Fruit fly (Drosophila melanogaster): Measurements from ENCODE around the gene wrm1.

wrm1 gene

DNA sequence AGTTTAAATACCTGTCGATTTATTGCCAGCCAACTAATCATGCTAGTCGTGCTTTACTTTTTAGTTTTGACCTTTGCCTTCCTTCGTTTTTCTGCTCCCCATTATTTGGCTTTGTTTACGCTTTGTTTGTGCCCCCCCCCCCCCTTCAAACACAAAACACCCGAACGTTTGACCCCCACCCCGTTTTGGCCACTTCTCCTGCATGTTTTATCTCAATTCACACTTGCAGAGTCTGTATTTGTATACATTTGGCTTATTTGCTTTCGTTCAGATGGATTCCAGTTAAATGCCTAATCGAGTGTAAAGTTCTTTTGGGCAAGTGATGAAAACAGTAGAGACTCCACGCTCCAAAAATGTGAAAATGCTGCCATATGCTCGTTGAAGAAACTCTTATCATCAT is 14.3 kb upstream of the wrm1 start (continued):
- TF ChIP-seq CG18599 (GFP tag; optimal IDR thresholded peaks at IDR 0.05) (peak; percentile 38), Med (GFP tag) (peak; percentile 36), caup (GFP tag; optimal IDR thresholded peaks at IDR 0.05; ENCODE audit: severe bottlenecking) (peak; percentile 6), BtbVII (GFP tag; optimal IDR thresholded peaks at IDR 0.05) (peak; percentile 24), sob (GFP tag; IDR thresholded peaks at IDR 0.05) (0 out of 2 replicates have a peak, but pooled peaks have one; percentile 15)

DNA sequence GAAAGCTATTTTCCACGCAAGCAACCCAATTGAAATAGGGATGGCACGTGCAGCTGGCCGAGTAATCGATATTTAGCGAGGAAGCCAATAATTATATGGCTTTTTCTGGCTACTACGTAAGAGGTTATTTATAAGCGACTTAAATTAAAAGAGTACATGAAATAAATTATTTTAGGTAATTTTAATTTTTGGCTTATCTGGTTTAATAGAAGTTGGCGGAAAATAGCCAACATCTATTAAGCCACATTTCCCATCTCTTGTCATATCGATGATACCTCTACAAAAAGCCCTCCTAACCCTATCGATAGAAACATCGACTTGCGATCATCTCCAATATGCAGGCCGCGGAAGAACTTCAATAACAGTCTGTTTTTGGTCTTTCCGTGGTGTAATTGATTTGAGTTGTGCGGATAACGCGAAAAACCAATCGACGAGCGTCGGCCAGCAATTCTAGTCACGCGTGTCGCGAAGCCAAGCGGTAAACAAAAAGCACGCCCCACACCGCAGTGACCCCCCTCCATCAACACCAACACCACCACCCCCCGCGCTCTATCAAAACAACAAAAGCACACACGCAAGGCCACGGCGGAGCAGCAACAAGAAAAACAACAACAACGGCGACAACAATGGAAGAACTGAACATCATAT is 13.1 kb upstream of the wrm1 start, which contains the start of the genes Srp19 and qm:
TSS of gene Srp19 (minus strand) at position 51 of the 648 bp plus-strand sequence.
TSS of gene qm (plus strand) at position 330 of the 648 bp plus-strand sequence.
- TF ChIP-seq CG4707 (GFP tag; optimal IDR thresholded peaks at IDR 0.05), result no peak
- TF ChIP-seq her (GFP tag; optimal IDR thresholded peaks at IDR 0.05), result no peak
- TF ChIP-seq sens (GFP tag), result peak; percentile 84
- TF ChIP-seq CG13296 (GFP tag; optimal IDR thresholded peaks at IDR 0.05), result no peak
- peak; percentile 77; the same call in 2 of the 3 replicates for TF ChIP-seq CG14860 (GFP tag; IDR thresholded peaks at IDR 0.05; ENCODE audit: partially characterized antibody)
- peak in 1 of 2 experiments; percentile 23 for TF ChIP-seq insv (GFP tag; optimal IDR thresholded peaks at IDR 0.05)
- TF ChIP-seq crc (GFP tag; optimal IDR thresholded peaks at IDR 0.05), result no peak
- TF ChIP-seq NC2β (GFP tag; optimal IDR thresholded peaks at IDR 0.05), result no peak
- TF ChIP-seq bowl (GFP tag; IDR thresholded peaks at IDR 0.05), result no peak
- TF ChIP-seq CG12769 (tag; optimal IDR thresholded peaks at IDR 0.05), result peak; percentile 24
- peak; percentile 20 for TF ChIP-seq CG1792 (GFP tag; optimal IDR thresholded peaks at IDR 0.05)
- peak; percentile 5 for TF ChIP-seq Dp (GFP tag; optimal IDR thresholded peaks at IDR 0.05)
- no peak for TF ChIP-seq Dip2 (GFP tag; IDR thresholded peaks at IDR 0.05)
- no peak for TF ChIP-seq MTF-1 (GFP tag; optimal IDR thresholded peaks at IDR 0.05; ENCODE audit: borderline replicate concordance)
- peak in 1 of 3 experiments; percentile 13 for TF ChIP-seq lola (GFP tag; optimal IDR thresholded peaks at IDR 0.05)
- TF ChIP-seq zfh1 (GFP tag; IDR thresholded peaks at IDR 0.05), result peak; percentile 58; the same call in 2 of the 3 replicates
- TF ChIP-seq corto (GFP tag; optimal IDR thresholded peaks at IDR 0.05), result no peak
- TF ChIP-seq CG31365 (tag; optimal IDR thresholded peaks at IDR 0.05), result no peak
- no peak for TF ChIP-seq br (optimal IDR thresholded peaks at IDR 0.05)
- peak; percentile 59 for TF ChIP-seq HLHmδ (GFP tag; optimal IDR thresholded peaks at IDR 0.05)
- no peak for TF ChIP-seq CG12219 (GFP tag; optimal IDR thresholded peaks at IDR 0.05)
- TF ChIP-seq CG7556 (GFP tag; optimal IDR thresholded peaks at IDR 0.05), result peak; percentile 56
- no peak for TF ChIP-seq Neu2 (GFP tag; optimal IDR thresholded peaks at IDR 0.05; ENCODE audit: borderline replicate concordance)
- peak; percentile 63 for TF ChIP-seq CG12659 (GFP tag; optimal IDR thresholded peaks at IDR 0.05)
- peak; percentile 6 to 63 for TF ChIP-seq tll (GFP tag; optimal IDR thresholded peaks at IDR 0.05)
- TF ChIP-seq CG4282 (GFP tag; optimal IDR thresholded peaks at IDR 0.05), result no peak
- no peak for TF ChIP-seq CG2889 (GFP tag; IDR thresholded peaks at IDR 0.05)
- peak; percentile 73 for TF ChIP-seq HLH4C (GFP tag; IDR thresholded peaks at IDR 0.05; ENCODE audit: partially characterized antibody)
- TF ChIP-seq Hr78 (GFP tag; optimal IDR thresholded peaks at IDR 0.05), result peak in 1 of 2 experiments; percentile 96
- peak; percentile 91 for TF ChIP-seq Scr (GFP tag; IDR thresholded peaks at IDR 0.05; ENCODE audit: partially characterized antibody)
- peak; percentile 13 for TF ChIP-seq CG12744 (GFP tag; optimal IDR thresholded peaks at IDR 0.05)
- no peak for TF ChIP-seq CG3407 (GFP tag; optimal IDR thresholded peaks at IDR 0.05)
- no peak for TF ChIP-seq CG11504 (tag; optimal IDR thresholded peaks at IDR 0.05)
- peak; percentile 26 for TF ChIP-seq Fer3 (tag; optimal IDR thresholded peaks at IDR 0.05)
- peak; percentile 53 for TF ChIP-seq Camta (GFP tag; optimal IDR thresholded peaks at IDR 0.05)
- TF ChIP-seq CG33557 (GFP tag; optimal IDR thresholded peaks at IDR 0.05), result peak; percentile 22
- peak; percentile 53 to 62 for TF ChIP-seq Pdp1 (GFP tag; optimal IDR thresholded peaks at IDR 0.05)
- TF ChIP-seq schlank (tag; optimal IDR thresholded peaks at IDR 0.05), result no peak
- TF ChIP-seq CG14965 (GFP tag; optimal IDR thresholded peaks at IDR 0.05; ENCODE audit: borderline replicate concordance), result no peak
- no peak for TF ChIP-seq Poxn (GFP tag; IDR thresholded peaks at IDR 0.05)
- TF ChIP-seq Drgx (GFP tag; IDR thresholded peaks at IDR 0.05), result no peak

All from whole organism, embryonic.